Fruit fly (Drosophila melanogaster) whole organism, embryonic: ENCODE data around the gene CG11698.

ENCODE experiments used
- gcm ChIP-seq: fragments of 200-800 bp; sonication (Bioruptor generic); optimal IDR thresholded peaks from 2 replicates; lab custom pipeline; 2019; ENCODE audit warnings: missing biosample characterization, mild to moderate bottlenecking, missing genetic modification characterization, moderate library complexity
- onecut ChIP-seq: fragments of 200-800 bp; sonication (Bioruptor generic); IDR thresholded peaks from 2 replicates; pipeline ENCODE4 v1.3.6; 2022; ENCODE audit warnings: missing biosample characterization, missing genetic modification characterization

DNA sequence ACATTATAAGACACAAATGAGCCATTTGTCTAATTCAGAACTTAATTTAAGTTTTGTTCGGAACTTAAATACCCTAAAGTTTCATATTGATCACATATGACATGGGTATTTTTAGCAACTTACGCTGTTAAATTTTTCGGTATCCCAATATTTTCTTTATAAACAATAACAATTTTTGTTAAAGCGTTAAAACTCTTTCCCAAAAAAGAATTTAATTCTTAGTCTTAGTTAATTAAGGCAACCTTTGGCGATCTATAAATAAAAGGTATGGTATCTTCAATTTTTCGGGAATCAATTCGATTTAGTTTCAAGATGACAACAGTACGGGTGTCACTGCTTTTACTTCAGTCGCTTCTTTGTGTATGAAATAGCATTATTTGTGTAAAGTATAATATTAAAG, 21.0 kb upstream of the CG11698 start, which contains the start of gene CG31464:
- TF ChIP-seq onecut (no peak), gcm (no peak)
